Worm (Caenorhabditis elegans) whole organism, young adult: Measurements from ENCODE around the gene ace-4.

Source experiments
- F10E7.11 ChIP-seq: sonication (generic microtip); optimal IDR thresholded peaks from 2 replicates; lab custom pipeline; 2017; ENCODE audit warnings: mild to moderate bottlenecking, missing genetic modification characterization, moderate library complexity, missing compliant biosample characterization
- F57A8.1 ChIP-seq: fragments of 200-800 bp; sonication (Bioruptor generic); optimal IDR thresholded peaks from 2 replicates; lab custom pipeline; 2018; ENCODE audit warnings: mild to moderate bottlenecking, missing genetic modification characterization, moderate library complexity, missing compliant biosample characterization
- atf-7 ChIP-seq: sonication (generic microtip); optimal IDR thresholded peaks from 2 replicates; lab custom pipeline; 2017; ENCODE audit warnings: mild to moderate bottlenecking, missing genetic modification characterization, missing compliant biosample characterization
- chd-7 ChIP-seq: sonication (generic microtip); optimal IDR thresholded peaks from 2 replicates; lab custom pipeline; 2016; ENCODE audit warnings: mild to moderate bottlenecking, missing genetic modification characterization, moderate library complexity, missing compliant biosample characterization
- dox-1 ChIP-seq: fragments of 200-800 bp; sonication (Bioruptor generic); IDR thresholded peaks from 2 replicates; pipeline ENCODE4 v1.3.6; 2022; ENCODE audit warnings: missing genetic modification reagents, missing genetic modification characterization, missing compliant biosample characterization
- ets-4 ChIP-seq: fragments of 200-800 bp; sonication (Bioruptor generic); optimal IDR thresholded peaks from 2 replicates; lab custom pipeline; 2018; ENCODE audit warnings: mild to moderate bottlenecking, missing genetic modification characterization, missing compliant biosample characterization
- lir-1 ChIP-seq: fragments of 200-800 bp; sonication (Bioruptor generic); conservative IDR thresholded peaks from 2 replicates; pipeline ENCODE4 v1.3.6; 2022; ENCODE audit warnings: missing genetic modification reagents, missing genetic modification characterization, missing compliant biosample characterization
- pha-4 ChIP-seq: fragments of 150-350 bp; sonication (generic microtip); optimal IDR thresholded peaks from 2 replicates; lab custom pipeline; 2014; ENCODE audit warnings: missing biosample characterization, missing genetic modification reagents, missing genetic modification characterization
- unc-62 ChIP-seq: fragments of 150-350 bp; optimal IDR thresholded peaks from 2 replicates; lab custom pipeline; 2014; ENCODE audit warnings: missing biosample characterization, missing genetic modification reagents, missing genetic modification characterization
- ztf-18 ChIP-seq: sonication (generic microtip); optimal IDR thresholded peaks from 2 replicates; lab custom pipeline; 2016; ENCODE audit warnings: missing genotype, mild to moderate bottlenecking, missing genetic modification characterization, missing compliant biosample characterization
- ztf-22 ChIP-seq: fragments of 200-800 bp; sonication (Bioruptor generic); optimal IDR thresholded peaks from 2 replicates; lab custom pipeline; 2018; ENCODE audit warnings: mild to moderate bottlenecking, missing genetic modification characterization, moderate library complexity, missing compliant biosample characterization
- ztf-26 ChIP-seq: sonication (generic microtip); optimal IDR thresholded peaks from 2 replicates; lab custom pipeline; 2017; ENCODE audit warnings: missing genetic modification characterization, missing compliant biosample characterization

DNA sequence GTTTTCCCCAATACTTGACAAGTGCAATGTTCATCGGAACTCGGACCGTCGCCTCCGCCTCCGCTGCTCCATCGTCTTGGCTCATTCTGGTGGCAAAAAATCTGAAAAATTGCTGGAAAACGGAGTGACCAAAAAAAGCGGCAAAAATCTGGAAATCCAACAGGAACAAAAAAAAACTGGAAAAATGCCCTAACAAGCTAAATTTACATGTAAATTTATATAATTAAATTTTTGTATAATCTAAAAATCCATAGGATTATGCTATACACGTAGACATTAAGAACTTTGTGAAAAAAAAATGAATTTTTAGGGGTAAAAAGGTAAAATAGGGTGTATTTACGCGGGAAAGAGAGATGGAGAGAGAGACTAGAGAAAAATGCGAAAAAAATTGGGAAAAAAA is 28.3 kb downstream of the ace-4 start, which contains the start of gene Y48B6A.13:
- TF ChIP-seq ets-4 (GFP tag; lab: Kevin White, UChicago) (no peak), F10E7.11 (tag; lab: Kevin White, UChicago) (no peak), atf-7 (no peak), ztf-18 (tag; lab: Kevin White, UChicago) (no peak), lir-1 (GFP tag; lab: Robert Waterston, UW) (no peak), F57A8.1 (GFP tag; lab: Kevin White, UChicago) (no peak), chd-7 (tag; lab: Kevin White, UChicago) (no peak), dox-1 (GFP tag; lab: Robert Waterston, UW) (no peak), unc-62 (GFP tag; lab: Kevin White, UChicago) (no peak), ztf-22 (no peak), ztf-26 (tag; lab: Kevin White, UChicago) (no peak), pha-4 (tag; lab: Kevin White, UChicago) (no peak)
